Worm (Caenorhabditis elegans) whole organism, L1 larva: ENCODE results near the gene emb-8.

Experiments
- alr-1 ChIP-seq: fragments of 200-800 bp; sonication (Bioruptor generic); optimal IDR thresholded peaks from 2 replicates; lab custom pipeline; 2018; ENCODE audit warnings: borderline replicate concordance, mild to moderate bottlenecking, missing genetic modification characterization, missing compliant biosample characterization
- aly-2 ChIP-seq: fragments of 150-350 bp; optimal IDR thresholded peaks from 2 replicates; lab custom pipeline; 2014; ENCODE audit warnings: missing biosample characterization, missing genetic modification characterization
- ama-1 ChIP-seq: fragments of 150-350 bp; optimal IDR thresholded peaks from 2 replicates; lab custom pipeline; 2014
- blmp-1 ChIP-seq: fragments of 150-350 bp; optimal IDR thresholded peaks from 2 replicates; lab custom pipeline; 2014; ENCODE audit warnings: missing biosample characterization, missing genetic modification characterization
- ceh-8 ChIP-seq: fragments of 200-800 bp; sonication (Bioruptor generic); optimal IDR thresholded peaks from 2 replicates; lab custom pipeline; 2018; ENCODE audit warnings: mild to moderate bottlenecking, missing genetic modification characterization, moderate library complexity, missing compliant biosample characterization
- ceh-82 ChIP-seq, 3 experiments: fragments of 150-350 bp in 1 of 3; sonication (generic microtip) in 2 of 3; optimal IDR thresholded peaks; 2 replicates each; lab custom pipeline; 2014 to 2017; ENCODE audit warnings: missing biosample characterization in 3 of 3, missing genetic modification characterization in 3 of 3
- ces-1 ChIP-seq: fragments of 150-350 bp; optimal IDR thresholded peaks from 2 replicates; lab custom pipeline; 2014; ENCODE audit warnings: missing biosample characterization, missing genetic modification reagents, missing genetic modification characterization
- dpl-1 ChIP-seq, 3 experiments: fragments of 150-350 bp in 2 of 3; sonication (generic microtip) in 1 of 3; optimal IDR thresholded peaks; 2 replicates each; lab custom pipeline; 2014 to 2017; ENCODE audit warnings: missing biosample characterization in 3 of 3, missing genetic modification characterization in 3 of 3, missing genetic modification reagents in 3 of 3
- efl-1 ChIP-seq, 4 experiments: fragments of 150-350 bp; optimal IDR thresholded peaks in 3 of 4; peaks in 1 of 4; 1 replicate in 1 of 4; 2 replicates in 3 of 4; lab custom pipeline; 2014; ENCODE audit warnings: missing biosample characterization in 2 of 4, missing genetic modification characterization in 2 of 4, missing genetic modification reagents in 2 of 4
- efl-3 ChIP-seq: fragments of 200-800 bp; sonication (Bioruptor generic); optimal IDR thresholded peaks from 2 replicates; lab custom pipeline; 2018; ENCODE audit warnings: mild to moderate bottlenecking, missing genetic modification characterization, missing compliant biosample characterization
- egl-13 ChIP-seq: sonication (generic microtip); optimal IDR thresholded peaks from 2 replicates; lab custom pipeline; 2016; ENCODE audit warnings: missing genotype, missing genetic modification reagents, missing genetic modification characterization, missing compliant biosample characterization
- elt-3 ChIP-seq, 6 experiments: fragments of 150-350 bp in 1 of 6; sonication (generic microtip); optimal IDR thresholded peaks; 2 replicates each; lab custom pipeline; 2017 to 2018; ENCODE audit warnings: missing biosample characterization in 6 of 6, missing genetic modification characterization in 6 of 6, inconsistent platforms in 1 of 6
- ets-5 ChIP-seq: fragments of 200-800 bp; sonication (Bioruptor generic); IDR thresholded peaks from 2 replicates; pipeline ENCODE4 v1.3.6; 2022; ENCODE audit warnings: missing genetic modification characterization, missing compliant biosample characterization
- fkh-8 ChIP-seq: sonication (generic microtip); optimal IDR thresholded peaks from 2 replicates; lab custom pipeline; 2016; ENCODE audit warnings: mild to moderate bottlenecking, missing genetic modification characterization, missing compliant biosample characterization
- hlh-17 ChIP-seq: fragments of 200-800 bp; sonication (Bioruptor generic); optimal IDR thresholded peaks from 2 replicates; lab custom pipeline; 2018; ENCODE audit warnings: missing genetic modification characterization, mild to moderate bottlenecking, missing compliant biosample characterization, moderate library complexity, borderline replicate concordance
- hlh-4 ChIP-seq: sonication (generic microtip); optimal IDR thresholded peaks from 2 replicates; lab custom pipeline; 2016; ENCODE audit warnings: mild to moderate bottlenecking, missing genetic modification characterization, missing compliant biosample characterization
- isw-1 ChIP-seq: fragments of 200-800 bp; sonication (Bioruptor generic); IDR thresholded peaks from 2 replicates; pipeline ENCODE4 v1.3.6; 2022; ENCODE audit warnings: missing genetic modification characterization, missing compliant biosample characterization
- lin-14 ChIP-seq: fragments of 200-800 bp; sonication (Bioruptor generic); optimal IDR thresholded peaks from 2 replicates; lab custom pipeline; 2018; ENCODE audit warnings: mild to moderate bottlenecking, missing genetic modification characterization, moderate library complexity, missing compliant biosample characterization
- lin-35 ChIP-seq, 2 experiments: fragments of 150-350 bp; optimal IDR thresholded peaks; 2 replicates each; lab custom pipeline; 2014; ENCODE audit warnings: missing biosample characterization in 2 of 2, missing genetic modification characterization in 2 of 2, missing genetic modification reagents in 2 of 2
- mdl-1 ChIP-seq, 2 experiments: fragments of 150-350 bp; optimal IDR thresholded peaks; 2 replicates each; lab custom pipeline; 2014 to 2017; ENCODE audit warnings: missing biosample characterization in 2 of 2, missing genetic modification characterization in 2 of 2, inconsistent platforms in 1 of 2
- mep-1 ChIP-seq: fragments of 150-350 bp; optimal IDR thresholded peaks from 2 replicates; lab custom pipeline; 2014; ENCODE audit warnings: missing biosample characterization, missing genetic modification characterization
- nhr-11 ChIP-seq: fragments of 150-350 bp; optimal IDR thresholded peaks from 2 replicates; lab custom pipeline; 2014; ENCODE audit warnings: missing biosample characterization, missing genetic modification characterization
- nhr-12 ChIP-seq: sonication (generic microtip); optimal IDR thresholded peaks from 2 replicates; lab custom pipeline; 2017; ENCODE audit warnings: missing biosample characterization, missing genetic modification characterization
- nhr-20 ChIP-seq: sonication (generic microtip); optimal IDR thresholded peaks from 2 replicates; lab custom pipeline; 2016; ENCODE audit warnings: mild to moderate bottlenecking, missing genetic modification characterization, missing compliant biosample characterization
- nhr-237 ChIP-seq: fragments of 150-350 bp; optimal IDR thresholded peaks from 2 replicates; lab custom pipeline; 2014; ENCODE audit warnings: missing biosample characterization, missing genetic modification characterization
- nhr-71 ChIP-seq: sonication (generic microtip); optimal IDR thresholded peaks from 2 replicates; lab custom pipeline; 2016; ENCODE audit warnings: mild to moderate bottlenecking, missing genetic modification characterization, moderate library complexity, missing compliant biosample characterization
- nhr-77 ChIP-seq: fragments of 150-350 bp; optimal IDR thresholded peaks from 2 replicates; lab custom pipeline; 2014; ENCODE audit warnings: missing biosample characterization, missing genetic modification characterization
- nhr-84 ChIP-seq: sonication (generic microtip); optimal IDR thresholded peaks from 2 replicates; lab custom pipeline; 2017; ENCODE audit warnings: missing biosample characterization, missing genetic modification characterization
- nhr-85 ChIP-seq: sonication (generic microtip); peaks from one replicate; lab custom pipeline; 2016; ENCODE audit warnings: missing genetic modification characterization, inconsistent platforms, missing compliant biosample characterization
- nhr-90 ChIP-seq: sonication (generic microtip); optimal IDR thresholded peaks from 2 replicates; lab custom pipeline; 2016; ENCODE audit warnings: mild to moderate bottlenecking, missing genetic modification characterization, missing compliant biosample characterization; ENCODE audit not compliant: poor library complexity
- pax-3 ChIP-seq: fragments of 200-800 bp; sonication (Bioruptor generic); optimal IDR thresholded peaks from 2 replicates; lab custom pipeline; 2018; ENCODE audit warnings: mild to moderate bottlenecking, missing genetic modification characterization, moderate library complexity, missing compliant biosample characterization
- rnt-1 ChIP-seq: sonication (generic microtip); optimal IDR thresholded peaks from 2 replicates; lab custom pipeline; 2016; ENCODE audit warnings: mild to moderate bottlenecking, missing genetic modification characterization, moderate library complexity, missing compliant biosample characterization
- skn-1 ChIP-seq: fragments of 150-350 bp; optimal IDR thresholded peaks from 2 replicates; lab custom pipeline; 2014; ENCODE audit warnings: missing biosample characterization, missing genetic modification characterization
- snu-23 ChIP-seq: sonication (generic microtip); optimal IDR thresholded peaks from 2 replicates; lab custom pipeline; 2016; ENCODE audit warnings: missing genetic modification characterization, missing compliant biosample characterization
- sox-4 ChIP-seq: sonication (generic microtip); optimal IDR thresholded peaks from 2 replicates; lab custom pipeline; 2016; ENCODE audit warnings: missing genetic modification characterization, missing compliant biosample characterization
- sptf-1 ChIP-seq: fragments of 150-350 bp; optimal IDR thresholded peaks from 2 replicates; lab custom pipeline; 2014; ENCODE audit warnings: missing biosample characterization, missing genetic modification characterization
- swsn-7 ChIP-seq: sonication (generic microtip); optimal IDR thresholded peaks from 2 replicates; lab custom pipeline; 2016; ENCODE audit warnings: missing genetic modification characterization, missing compliant biosample characterization
- unc-130 ChIP-seq: fragments of 150-350 bp; optimal IDR thresholded peaks from 2 replicates; lab custom pipeline; 2017; ENCODE audit warnings: missing biosample characterization, missing genetic modification characterization, inconsistent platforms
- unc-30 ChIP-seq: sonication (generic microtip); optimal IDR thresholded peaks from 2 replicates; lab custom pipeline; 2017; ENCODE audit warnings: missing biosample characterization, missing genetic modification characterization
- unc-86 ChIP-seq: sonication (generic microtip); optimal IDR thresholded peaks from 2 replicates; lab custom pipeline; 2016; ENCODE audit warnings: missing genetic modification characterization, missing compliant biosample characterization
- unc-98 ChIP-seq: fragments of 200-800 bp; sonication (Bioruptor generic); IDR thresholded peaks from 2 replicates; pipeline ENCODE4 v1.3.6; 2022; ENCODE audit warnings: missing genetic modification characterization, missing compliant biosample characterization
- zag-1 ChIP-seq: fragments of 150-350 bp; optimal IDR thresholded peaks from 2 replicates; lab custom pipeline; 2014; ENCODE audit warnings: missing biosample characterization, missing genetic modification characterization
- zip-4 ChIP-seq: fragments of 200-800 bp; sonication (Bioruptor generic); optimal IDR thresholded peaks from 2 replicates; lab custom pipeline; 2018; ENCODE audit warnings: mild to moderate bottlenecking, missing genetic modification characterization, moderate library complexity, missing compliant biosample characterization
- ztf-4 ChIP-seq: fragments of 150-350 bp; optimal IDR thresholded peaks from 2 replicates; lab custom pipeline; 2014; ENCODE audit warnings: missing biosample characterization, missing genetic modification characterization

Gene emb-8

DNA sequence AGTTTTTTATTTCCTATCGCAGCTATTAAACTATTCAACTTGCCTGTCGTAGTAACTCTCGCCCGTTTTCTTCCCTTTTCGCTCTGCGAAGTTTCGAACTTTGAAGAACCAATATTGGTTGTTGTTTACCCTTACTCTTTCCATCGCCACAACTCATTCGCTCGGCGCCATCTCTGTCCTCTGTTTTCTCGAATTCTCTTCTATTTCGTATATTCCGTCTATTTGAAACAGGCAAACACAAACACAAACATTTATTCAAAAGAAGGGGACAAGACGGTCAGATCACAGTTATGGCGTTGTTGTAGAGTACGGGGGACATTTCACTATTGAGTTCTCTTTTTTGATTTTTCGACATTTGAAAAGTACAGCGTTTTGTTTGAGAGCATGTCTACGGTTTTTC, 23.3 kb upstream of the emb-8 start:
- TF ChIP-seq lin-14 (GFP tag; lab: Kevin White, UChicago), result peak; percentile 60
- peak; percentile 35 for TF ChIP-seq mep-1 (tag; lab: Kevin White, UChicago)
- TF ChIP-seq efl-1 (optimal IDR thresholded peaks at IDR 0.05; lab: Kevin White, UChicago), result no peak
- peak in 1 of 2 experiments; percentile 67 for TF ChIP-seq efl-1 (GFP tag; optimal IDR thresholded peaks at IDR 0.05 in 1 of 2; lab: Kevin White, UChicago)
- peak; percentile 8 for TF ChIP-seq nhr-71 (tag; lab: Kevin White, UChicago)
- no peak for TF ChIP-seq snu-23 (GFP tag; lab: Kevin White, UChicago)
- no peak for TF ChIP-seq efl-3 (GFP tag; lab: Kevin White, UChicago)
- TF ChIP-seq unc-30, result no peak
- TF ChIP-seq nhr-77 (tag; lab: Kevin White, UChicago), result peak; percentile 12
- TF ChIP-seq, all 84 proteins: peak for 5

ce11 chrIII:5221820-5222219, 22.3 kb upstream of the emb-8 start:
- TF ChIP-seq zag-1 (no peak), unc-30 (no peak), rnt-1 (tag; lab: Kevin White, UChicago) (no peak), alr-1 (tag; lab: Kevin White, UChicago) (no peak), ama-1 (lab: Kevin White, UChicago) (no peak), skn-1 (tag; lab: Kevin White, UChicago) (no peak)

DNA sequence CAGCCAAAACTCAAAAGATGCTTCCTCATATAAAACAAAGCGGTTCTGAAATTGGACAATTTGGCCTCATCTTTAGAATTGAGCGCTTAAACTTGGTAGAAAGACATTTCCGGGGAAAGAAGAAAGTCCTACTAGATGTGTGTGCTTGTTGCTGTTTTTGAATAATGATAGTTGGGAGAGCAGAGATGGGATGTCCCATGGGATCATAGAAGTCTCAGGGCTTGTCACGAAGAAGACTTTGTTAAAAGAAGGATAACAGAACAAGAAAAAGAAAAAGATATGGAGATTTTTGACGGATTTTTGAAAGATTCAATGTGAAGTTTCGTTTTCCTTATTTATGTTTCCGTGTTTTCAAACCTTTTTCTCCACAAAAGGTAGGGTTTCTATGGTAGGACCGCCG, 19.2 kb upstream of the emb-8 start, which contains the start of gene ZC155.2:
Gene ZC155.2, plus strand, starts transcription at position 301 of the 400 bp plus-strand sequence.
- TF ChIP-seq swsn-7 (tag; lab: Kevin White, UChicago) (no peak), ztf-4 (tag; lab: Kevin White, UChicago) (no peak), hlh-4 (tag; lab: Kevin White, UChicago) (no peak), nhr-20 (no peak), egl-13 (tag; lab: Kevin White, UChicago) (no peak)

DNA sequence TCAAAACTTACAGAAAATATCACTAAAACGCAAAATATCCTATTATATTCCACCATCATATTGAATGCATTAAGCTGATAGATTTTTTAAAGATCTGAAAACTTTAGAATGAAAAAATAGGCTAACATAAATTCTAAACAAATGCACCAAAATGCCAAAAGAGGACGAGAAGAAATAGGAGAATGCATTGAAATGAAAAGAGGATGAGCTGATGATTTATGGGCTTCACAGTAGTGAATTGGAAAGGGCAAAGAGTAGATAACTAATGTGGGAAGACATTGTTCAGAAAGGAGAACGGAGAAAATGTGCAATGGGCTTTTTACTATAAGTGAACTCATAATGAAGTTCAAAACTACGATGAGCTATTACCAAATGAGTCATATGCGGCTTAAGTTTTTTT, 18.0 kb upstream of the emb-8 start, which contains the start of gene cutl-19:
Gene cutl-19, minus strand, starts transcription at position 101 of the 400 bp plus-strand sequence.
- TF ChIP-seq zag-1, result no peak
- no peak for TF ChIP-seq unc-86 (tag; lab: Kevin White, UChicago)
- no peak for TF ChIP-seq fkh-8
- no peak for TF ChIP-seq mdl-1 (tag; optimal IDR thresholded peaks at IDR 0.05; lab: Kevin White, UChicago)
- no peak for TF ChIP-seq ets-5 (GFP tag; lab: Robert Waterston, UW)
- TF ChIP-seq aly-2, result no peak
- TF ChIP-seq skn-1 (tag; lab: Kevin White, UChicago), result no peak
- no peak for TF ChIP-seq nhr-90 (tag; lab: Kevin White, UChicago)
- no peak for TF ChIP-seq unc-130 (tag; lab: Kevin White, UChicago)
- TF ChIP-seq zip-4 (GFP tag; lab: Kevin White, UChicago), result no peak
- no peak for TF ChIP-seq nhr-85
- no peak for TF ChIP-seq ceh-8 (GFP tag; lab: Kevin White, UChicago)
- no peak for TF ChIP-seq unc-98
- TF ChIP-seq hlh-4 (tag; lab: Kevin White, UChicago), result no peak
- no peak for TF ChIP-seq elt-3 (tag; optimal IDR thresholded peaks at IDR 0.05; lab: Kevin White, UChicago)
- no peak for TF ChIP-seq ama-1 (lab: Kevin White, UChicago)
- TF ChIP-seq, all 84 proteins: peak for 0

ce11 chrIII:5215375-5215774, 15.9 kb upstream of the emb-8 start, which contains the start of gene ZC155.4:
ZC155.4 (minus strand) TSS chrIII:5215475.
- TF ChIP-seq nhr-12 (tag; lab: Kevin White, UChicago) (no peak), hlh-17 (GFP tag; lab: Kevin White, UChicago) (no peak), mdl-1 (tag; optimal IDR thresholded peaks at IDR 0.05; lab: Kevin White, UChicago) (no peak), nhr-237 (no peak), nhr-84 (tag; lab: Kevin White, UChicago) (no peak), ceh-82 (tag; optimal IDR thresholded peaks at IDR 0.05; lab: Kevin White, UChicago) (no peak), lin-35 (GFP tag; optimal IDR thresholded peaks at IDR 0.05; lab: Kevin White, UChicago) (no peak), unc-30 (no peak), isw-1 (GFP tag; lab: Robert Waterston, UW) (no peak), blmp-1 (tag; lab: Kevin White, UChicago) (no peak), sox-4 (tag; lab: Kevin White, UChicago) (no peak), efl-3 (GFP tag; lab: Kevin White, UChicago) (no peak), pax-3 (no peak), dpl-1 (GFP tag; optimal IDR thresholded peaks at IDR 0.05; lab: Kevin White, UChicago) (no peak), nhr-11 (tag; lab: Kevin White, UChicago) (no peak), sptf-1 (tag; lab: Kevin White, UChicago) (no peak), zip-4 (GFP tag; lab: Kevin White, UChicago) (no peak), nhr-85 (no peak), ces-1 (GFP tag; lab: Kevin White, UChicago) (no peak), zag-1 (no peak)
